Fruit fly (Drosophila melanogaster) whole organism, embryonic: ENCODE results near the gene Bx.

Source experiments
- Ada2b ChIP-seq: fragments of 200-800 bp; sonication (Bioruptor generic); IDR thresholded peaks from 2 replicates; pipeline ENCODE4 v1.3.6; 2022; ENCODE audit warnings: missing biosample characterization, missing genetic modification characterization
- Atf3 ChIP-seq: fragments of 200-800 bp; sonication (Bioruptor generic); optimal IDR thresholded peaks from 3 replicates; lab custom pipeline; 2016; ENCODE audit warnings: missing biosample characterization, missing genetic modification characterization
- BEAF-32 ChIP-seq: fragments of 200-800 bp; sonication (Bioruptor generic); optimal IDR thresholded peaks from 3 replicates; lab custom pipeline; 2017; ENCODE audit warnings: missing biosample characterization, missing genetic modification characterization, mild to moderate bottlenecking, moderate library complexity, missing genetic modification reagents
- CG11560 ChIP-seq: fragments of 200-800 bp; sonication (Bioruptor generic); IDR thresholded peaks from 3 replicates; pipeline ENCODE4 v1.3.6; 2022; ENCODE audit warnings: missing biosample characterization, missing genetic modification characterization
- CG13287 ChIP-seq: fragments of 200-800 bp; sonication (Bioruptor generic); IDR thresholded peaks from 2 replicates; pipeline ENCODE4 v1.3.6; 2022; ENCODE audit warnings: missing biosample characterization, missing genetic modification characterization; ENCODE audit not compliant: partially characterized antibody
- CG14014 ChIP-seq: fragments of 200-800 bp; sonication (Bioruptor generic); IDR thresholded peaks from 2 replicates; pipeline ENCODE4 v1.3.6; 2022; ENCODE audit warnings: missing biosample characterization, missing genetic modification characterization
- CG14965 ChIP-seq: fragments of 200-800 bp; sonication (Bioruptor generic); optimal IDR thresholded peaks from 2 replicates; lab custom pipeline; 2016; ENCODE audit warnings: missing biosample characterization, missing genetic modification characterization, borderline replicate concordance
- CG17361 ChIP-seq: fragments of 200-800 bp; sonication (Bioruptor generic); IDR thresholded peaks from 3 replicates; pipeline ENCODE4 v1.3.6; 2022; ENCODE audit warnings: missing biosample characterization, missing genetic modification characterization
- CG17829 ChIP-seq: fragments of 200-800 bp; optimal IDR thresholded peaks from 2 replicates; lab custom pipeline; 2019; ENCODE audit warnings: missing biosample characterization, mild to moderate bottlenecking, missing genetic modification characterization, moderate library complexity
- CG4617 ChIP-seq: fragments of 200-800 bp; sonication (Bioruptor generic); optimal IDR thresholded peaks from 3 replicates; lab custom pipeline; 2016; ENCODE audit warnings: missing biosample characterization, missing genetic modification characterization, borderline replicate concordance
- CG6791 ChIP-seq: fragments of 200-800 bp; sonication (Bioruptor generic); IDR thresholded peaks from 3 replicates; pipeline ENCODE4 v1.3.6; 2022; ENCODE audit warnings: missing biosample characterization, missing genetic modification characterization; ENCODE audit not compliant: partially characterized antibody
- CG8944 ChIP-seq: fragments of 200-800 bp; sonication (Bioruptor generic); optimal IDR thresholded peaks from 3 replicates; lab custom pipeline; 2016; ENCODE audit warnings: missing biosample characterization, missing genetic modification characterization
- Camta ChIP-seq: fragments of 200-800 bp; sonication (Bioruptor generic); optimal IDR thresholded peaks from 2 replicates; lab custom pipeline; 2016; ENCODE audit warnings: missing biosample characterization, missing genetic modification characterization
- CrebB ChIP-seq: fragments of 200-800 bp; sonication (Bioruptor generic); optimal IDR thresholded peaks from 3 replicates; lab custom pipeline; 2018; ENCODE audit warnings: missing biosample characterization, mild to moderate bottlenecking, missing genetic modification characterization
- Dad ChIP-seq: fragments of 200-800 bp; sonication (Bioruptor generic); optimal IDR thresholded peaks from 3 replicates; lab custom pipeline; 2016; ENCODE audit warnings: missing biosample characterization, missing genetic modification characterization
- Drgx ChIP-seq: fragments of 200-800 bp; sonication (Bioruptor generic); IDR thresholded peaks from 2 replicates; pipeline ENCODE4 v1.3.6; 2022; ENCODE audit warnings: missing biosample characterization, missing genetic modification characterization
- Eip74EF ChIP-seq, 2 experiments: fragments of 200-800 bp in 1 of 2; fragments of >200 bp in 1 of 2; sonication (Bioruptor generic) in 1 of 2; optimal IDR thresholded peaks; 2 replicates each; lab custom pipeline; 2017 to 2019; ENCODE audit warnings: missing biosample characterization in 2 of 2, missing genetic modification characterization in 2 of 2, mild to moderate bottlenecking in 1 of 2, moderate library complexity in 1 of 2
- H2.0 ChIP-seq: fragments of 200-800 bp; sonication (Bioruptor generic); IDR thresholded peaks from 2 replicates; pipeline ENCODE4 v1.3.6; 2022; ENCODE audit warnings: missing biosample characterization, missing genetic modification characterization
- HLH4C ChIP-seq: fragments of 200-800 bp; sonication (Bioruptor generic); IDR thresholded peaks from 3 replicates; pipeline ENCODE4 v1.3.6; 2022; ENCODE audit warnings: missing biosample characterization, missing genetic modification characterization; ENCODE audit not compliant: partially characterized antibody
- Lim3 ChIP-seq: fragments of 200-800 bp; sonication (Bioruptor generic); IDR thresholded peaks from 2 replicates; pipeline ENCODE4 v1.3.6; 2022; ENCODE audit warnings: missing biosample characterization, missing genetic modification characterization
- MBD-R2 ChIP-seq: fragments of 200-800 bp; sonication (Bioruptor generic); IDR thresholded peaks from 2 replicates; pipeline ENCODE4 v1.3.6; 2022; ENCODE audit warnings: missing biosample characterization, missing genetic modification characterization
- Max ChIP-seq: fragments of 200-800 bp; sonication (Bioruptor generic); optimal IDR thresholded peaks from 2 replicates; lab custom pipeline; 2016; ENCODE audit warnings: missing biosample characterization, mild to moderate bottlenecking, missing genetic modification characterization
- Med ChIP-seq: fragments of 200-800 bp; sonication (Bioruptor generic); peaks from one replicate; lab custom pipeline; 2016; ENCODE audit warnings: missing biosample characterization, missing genetic modification characterization, mild to moderate bottlenecking, inconsistent platforms, moderate library complexity
- Meics ChIP-seq: fragments of 200-800 bp; sonication (Bioruptor generic); optimal IDR thresholded peaks from 2 replicates; lab custom pipeline; 2017; ENCODE audit warnings: missing biosample characterization, mild to moderate bottlenecking, missing genetic modification characterization
- NK7.1 ChIP-seq: fragments of 200-800 bp; sonication (Bioruptor generic); optimal IDR thresholded peaks from 3 replicates; lab custom pipeline; 2016; ENCODE audit warnings: missing biosample characterization, missing genetic modification characterization
- Opbp ChIP-seq: fragments of 200-800 bp; sonication (Bioruptor generic); IDR thresholded peaks from 3 replicates; pipeline ENCODE4 v1.3.6; 2022; ENCODE audit warnings: missing biosample characterization, missing genetic modification characterization; ENCODE audit not compliant: partially characterized antibody
- Six4 ChIP-seq: fragments of 200-800 bp; sonication (Bioruptor generic); optimal IDR thresholded peaks from 2 replicates; lab custom pipeline; 2016; ENCODE audit warnings: missing biosample characterization, missing genetic modification characterization
- Sry-β ChIP-seq: fragments of 200-800 bp; sonication (Bioruptor generic); optimal IDR thresholded peaks from 2 replicates; lab custom pipeline; 2018; ENCODE audit warnings: missing biosample characterization, mild to moderate bottlenecking, missing genetic modification characterization, moderate library complexity
- Vsx1 ChIP-seq: fragments of 200-800 bp; sonication (Bioruptor generic); optimal IDR thresholded peaks from 2 replicates; lab custom pipeline; 2017; ENCODE audit warnings: missing biosample characterization, mild to moderate bottlenecking, missing genetic modification characterization, missing genetic modification reagents
- ato ChIP-seq: fragments of 200-800 bp; sonication (Bioruptor generic); IDR thresholded peaks from 2 replicates; pipeline ENCODE4 v1.3.6; 2022; ENCODE audit warnings: missing biosample characterization, missing genetic modification characterization; ENCODE audit not compliant: partially characterized antibody
- bab2 ChIP-seq: fragments of 200-800 bp; sonication (Bioruptor generic); optimal IDR thresholded peaks from 2 replicates; lab custom pipeline; 2016; ENCODE audit warnings: missing biosample characterization, missing genetic modification characterization
- bbx ChIP-seq: fragments of 200-800 bp; sonication (Bioruptor generic); IDR thresholded peaks from 2 replicates; pipeline ENCODE4 v1.3.6; 2022; ENCODE audit warnings: missing biosample characterization, missing genetic modification characterization; ENCODE audit not compliant: partially characterized antibody
- eve ChIP-seq, 2 experiments: fragments of >200 bp; optimal IDR thresholded peaks; 2 replicates each; lab custom pipeline; 2017; ENCODE audit warnings: missing biosample characterization in 2 of 2, missing genetic modification characterization in 2 of 2
- gce ChIP-seq: fragments of 200-800 bp; sonication (Bioruptor generic); IDR thresholded peaks from 3 replicates; pipeline ENCODE4 v1.3.6; 2022; ENCODE audit warnings: missing biosample characterization, missing genetic modification characterization
- grn ChIP-seq: fragments of 200-800 bp; sonication (Bioruptor generic); optimal IDR thresholded peaks from 3 replicates; lab custom pipeline; 2017; ENCODE audit warnings: missing biosample characterization, missing genetic modification characterization
- hkb ChIP-seq, 2 experiments: fragments of 200-800 bp in 1 of 2; fragments of >200 bp in 1 of 2; sonication (Bioruptor generic) in 1 of 2; IDR thresholded peaks in 1 of 2; optimal IDR thresholded peaks in 1 of 2; 2 replicates each; pipeline versions ENCODE4 v1.3.6 to Lab custom; 2017 to 2022; ENCODE audit warnings: missing biosample characterization in 1 of 2, missing genetic modification characterization in 1 of 2
- insv ChIP-seq, 2 experiments: fragments of 200-800 bp; sonication (Bioruptor generic); optimal IDR thresholded peaks; 3 replicates each; lab custom pipeline; 2016 to 2018; ENCODE audit warnings: missing biosample characterization in 2 of 2, missing genetic modification characterization in 2 of 2
- jumu ChIP-seq: fragments of 200-800 bp; sonication (Bioruptor generic); optimal IDR thresholded peaks from 3 replicates; lab custom pipeline; 2016; ENCODE audit warnings: missing biosample characterization, missing genetic modification characterization
- knrl ChIP-seq: fragments of 200-800 bp; sonication (Bioruptor generic); IDR thresholded peaks from 3 replicates; pipeline ENCODE4 v1.3.6; 2022; ENCODE audit warnings: missing biosample characterization, missing genetic modification characterization; ENCODE audit not compliant: partially characterized antibody
- lilli ChIP-seq: fragments of 200-800 bp; sonication (Bioruptor generic); optimal IDR thresholded peaks from 3 replicates; lab custom pipeline; 2016; ENCODE audit warnings: missing biosample characterization, missing genetic modification characterization
- nmo ChIP-seq: fragments of 200-800 bp; sonication (Bioruptor generic); optimal IDR thresholded peaks from 2 replicates; lab custom pipeline; 2018; ENCODE audit warnings: missing biosample characterization, mild to moderate bottlenecking, missing genetic modification characterization, moderate library complexity
- nom ChIP-seq: fragments of 200-800 bp; sonication (Bioruptor generic); optimal IDR thresholded peaks from 2 replicates; lab custom pipeline; 2017; ENCODE audit warnings: missing biosample characterization, missing genetic modification characterization, mild to moderate bottlenecking, moderate library complexity, missing genetic modification reagents
- pan ChIP-seq, 4 experiments: fragments of >200 bp in 3 of 4; fragments of 200-800 bp in 1 of 4; sonication (Bioruptor generic) in 1 of 4; optimal IDR thresholded peaks in 3 of 4; IDR thresholded peaks in 1 of 4; 2 replicates each; pipeline versions ENCODE4 v1.3.6 to Lab custom; 2017 to 2022; ENCODE audit warnings: missing biosample characterization in 2 of 4, missing genetic modification characterization in 2 of 4, mixed read lengths in 1 of 4
- row ChIP-seq: fragments of 200-800 bp; sonication (Bioruptor generic); IDR thresholded peaks from 3 replicates; pipeline ENCODE4 v1.3.6; 2022; ENCODE audit warnings: missing biosample characterization, missing genetic modification characterization
- seq ChIP-seq: fragments of 200-800 bp; sonication (Bioruptor generic); IDR thresholded peaks from 2 replicates; pipeline ENCODE4 v1.3.6; 2022; ENCODE audit warnings: missing biosample characterization, missing genetic modification characterization
- tna ChIP-seq: fragments of 200-800 bp; sonication (Bioruptor generic); IDR thresholded peaks from 2 replicates; pipeline ENCODE4 v1.3.6; 2022; ENCODE audit warnings: missing biosample characterization, missing genetic modification characterization; ENCODE audit not compliant: partially characterized antibody
- yki ChIP-seq: fragments of >200 bp; optimal IDR thresholded peaks from 3 replicates; lab custom pipeline; 2018

Gene Bx

DNA sequence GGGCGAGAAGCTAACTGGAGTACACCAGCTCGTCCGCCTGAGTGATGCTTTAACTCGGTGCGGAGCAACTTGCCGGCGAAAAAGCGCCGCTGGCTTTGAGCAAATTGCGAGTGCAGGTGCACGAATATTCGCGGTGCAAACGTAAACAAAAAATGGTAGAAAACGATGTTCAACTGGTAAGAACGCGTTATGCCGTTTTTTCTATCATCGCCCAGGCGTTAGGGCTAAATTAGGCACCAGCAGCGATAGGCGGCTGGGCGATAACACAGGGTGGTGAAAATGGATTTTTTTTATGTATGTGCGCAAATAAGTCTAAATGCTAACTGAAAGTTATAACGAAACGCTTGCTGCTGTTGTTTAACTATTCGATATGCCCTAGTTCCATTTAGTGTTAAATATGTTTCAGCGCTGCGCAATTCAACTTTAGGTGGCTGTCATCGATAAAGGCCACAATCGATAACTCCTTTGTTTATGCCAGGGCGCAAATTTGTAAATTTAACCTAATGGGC lies 15.5 kb upstream of the Bx start, which contains the start of the genes Pgant7 and Xrcc2 (continued):
- peak; percentile 55; the same call in 1 of the 3 replicates for TF ChIP-seq Opbp (GFP tag; lab: Robert Waterston, UW)
- no peak for TF ChIP-seq bab2 (GFP tag; lab: Kevin White, UChicago)
- peak; percentile 88 for TF ChIP-seq CG13287
- TF ChIP-seq CG4617: peak; percentile 42
- TF ChIP-seq gce: no peak
- no peak for TF ChIP-seq Drgx (GFP tag; lab: Robert Waterston, UW)
- TF ChIP-seq Meics (GFP tag; lab: Kevin White, UChicago): no peak
- no peak for TF ChIP-seq grn (GFP tag; lab: Kevin White, UChicago)
- no peak for TF ChIP-seq Six4 (GFP tag; lab: Kevin White, UChicago)
- 0 out of 3 replicates have a peak, but pooled peaks have one; percentile 26 for TF ChIP-seq row (GFP tag; lab: Robert Waterston, UW)
- TF ChIP-seq CG14014 (GFP tag; lab: Robert Waterston, UW): no peak
- no peak for TF ChIP-seq Dad (GFP tag; lab: Kevin White, UChicago)
- no peak for TF ChIP-seq nom (GFP tag; lab: Kevin White, UChicago)
- peak; percentile 69; the same call in 2 of the 3 replicates for TF ChIP-seq CG6791 (GFP tag; lab: Robert Waterston, UW)
- peak; percentile 83 for TF ChIP-seq BEAF-32 (GFP tag; lab: Kevin White, UChicago)
- peak; percentile 10 for TF ChIP-seq nmo (GFP tag; lab: Kevin White, UChicago)
- TF ChIP-seq Vsx1 (GFP tag; lab: Kevin White, UChicago): no peak
- TF ChIP-seq Lim3 (GFP tag; lab: Robert Waterston, UW): no peak
- TF ChIP-seq pan (optimal IDR thresholded peaks at IDR 0.05; lab: Kevin White, UChicago): no peak
- TF ChIP-seq pan (GFP tag; optimal IDR thresholded peaks at IDR 0.05 in 1 of 2, IDR thresholded peaks at IDR 0.05 in 1 of 2): peak in 1 of 2 experiments; percentile 59
- no peak for TF ChIP-seq Atf3 (GFP tag; lab: Kevin White, UChicago)
- peak; percentile 65; the same call in 1 of the 2 replicates for TF ChIP-seq MBD-R2
- TF ChIP-seq H2.0 (GFP tag; lab: Robert Waterston, UW): no peak
- TF ChIP-seq Sry-β (GFP tag; lab: Kevin White, UChicago): no peak
- no peak for TF ChIP-seq Eip74EF (GFP tag; optimal IDR thresholded peaks at IDR 0.05; lab: Kevin White, UChicago)
- no peak for TF ChIP-seq lilli (GFP tag; lab: Kevin White, UChicago)

DNA sequence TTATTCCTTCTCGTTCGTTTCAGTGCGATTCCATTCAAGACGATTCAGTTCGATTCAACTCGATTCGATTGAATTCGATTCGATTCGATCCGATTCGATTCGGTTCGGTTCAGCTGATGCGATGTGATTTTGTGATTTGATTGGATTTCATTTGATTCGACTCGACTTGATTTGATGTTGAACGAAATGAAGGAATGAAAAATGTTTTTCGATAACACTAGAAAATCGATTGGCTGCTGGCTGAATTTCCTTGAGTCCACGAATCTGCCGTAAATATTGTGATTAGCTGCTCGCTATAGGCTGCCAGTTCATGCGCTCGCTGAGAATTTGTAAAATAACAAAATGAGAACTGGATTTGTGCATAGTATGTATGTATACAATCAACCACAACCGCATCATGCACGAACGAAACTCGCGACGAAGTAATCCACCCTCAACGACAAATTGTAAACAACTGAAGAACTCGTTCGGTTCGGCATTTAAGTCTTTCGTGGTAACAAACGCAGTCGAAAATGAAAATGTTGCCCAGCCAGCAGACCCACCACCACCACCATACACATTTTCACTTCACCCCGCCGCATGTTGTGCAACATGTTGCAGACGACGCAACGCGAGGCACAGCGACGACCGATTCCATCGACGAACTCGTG lies 10.2 kb upstream of the Bx start, which contains the start of gene Wnt5:
Gene Wnt5 (minus strand): TSS at position 458 of the 650 bp plus-strand sequence.
- TF ChIP-seq jumu (no peak), Ada2b (GFP tag; lab: Robert Waterston, UW) (no peak), knrl (no peak), ato (GFP tag; lab: Robert Waterston, UW) (0 out of 2 replicates have a peak, but pooled peaks have one; percentile 34), seq (GFP tag; lab: Robert Waterston, UW) (peak; percentile 40; the same call in 1 of the 2 replicates), CG11560 (tag; lab: Robert Waterston, UW) (no peak), CG8944 (GFP tag; lab: Kevin White, UChicago) (no peak), Camta (GFP tag; lab: Kevin White, UChicago) (no peak), CrebB (tag; lab: Kevin White, UChicago) (no peak), Med (peak; percentile 51), insv (GFP tag; optimal IDR thresholded peaks at IDR 0.05; lab: Kevin White, UChicago) (peak in 1 of 2 experiments; percentile 29), CG17361 (no peak), CG14965 (no peak), tna (GFP tag; lab: Robert Waterston, UW) (peak; percentile 53; the same call in 1 of the 2 replicates), HLH4C (peak; percentile 23; the same call in 1 of the 3 replicates), CG4617 (no peak), yki (lab: Kevin White, UChicago) (no peak), Max (GFP tag; lab: Kevin White, UChicago) (peak; percentile 6), eve (GFP tag; optimal IDR thresholded peaks at IDR 0.05; lab: Kevin White, UChicago) (no peak), NK7.1 (GFP tag; lab: Kevin White, UChicago) (no peak), bbx (GFP tag; lab: Robert Waterston, UW) (peak; percentile 57), CG17829 (tag; lab: Kevin White, UChicago) (peak; percentile 37), hkb (optimal IDR thresholded peaks at IDR 0.05; lab: Kevin White, UChicago) (no peak), hkb (GFP tag; IDR thresholded peaks at IDR 0.05; lab: Robert Waterston, UW) (peak; percentile 28; the same call in 1 of the 2 replicates)
